Worm (Caenorhabditis elegans): ENCODE measurements around the gene arrd-7.

Gene arrd-7

ce11 chrII:12058298-12058697, 4.1 kb downstream of the arrd-7 start:
- TF ChIP-seq nhr-2 (tag; optimal IDR thresholded peaks at IDR 0.05) (no peak), lsy-2 (tag; optimal IDR thresholded peaks at IDR 0.05) (no peak), ceh-39 (tag; optimal IDR thresholded peaks at IDR 0.05) (no peak), hlh-1 (tag; optimal IDR thresholded peaks at IDR 0.05) (no peak), mep-1 (tag; optimal IDR thresholded peaks at IDR 0.05) (no peak), unc-39 (tag; optimal IDR thresholded peaks at IDR 0.05) (no peak), cnd-1 (tag; optimal IDR thresholded peaks at IDR 0.05) (no peak), sem-2 (GFP tag; optimal IDR thresholded peaks at IDR 0.05) (no peak), ceh-43 (GFP tag; optimal IDR thresholded peaks at IDR 0.05) (no peak), pha-4 (tag; optimal IDR thresholded peaks at IDR 0.05) (no peak), unc-62 (GFP tag; optimal IDR thresholded peaks at IDR 0.05) (no peak), elt-3 (tag; optimal IDR thresholded peaks at IDR 0.05) (no peak), mls-2 (tag; optimal IDR thresholded peaks at IDR 0.05) (no peak), nhr-237 (tag; optimal IDR thresholded peaks at IDR 0.05) (no peak), mab-5 (tag; optimal IDR thresholded peaks at IDR 0.05) (no peak), M03D4.4 (tag; optimal IDR thresholded peaks at IDR 0.05) (no peak), ces-1 (GFP tag; optimal IDR thresholded peaks at IDR 0.05) (no peak)

DNA sequence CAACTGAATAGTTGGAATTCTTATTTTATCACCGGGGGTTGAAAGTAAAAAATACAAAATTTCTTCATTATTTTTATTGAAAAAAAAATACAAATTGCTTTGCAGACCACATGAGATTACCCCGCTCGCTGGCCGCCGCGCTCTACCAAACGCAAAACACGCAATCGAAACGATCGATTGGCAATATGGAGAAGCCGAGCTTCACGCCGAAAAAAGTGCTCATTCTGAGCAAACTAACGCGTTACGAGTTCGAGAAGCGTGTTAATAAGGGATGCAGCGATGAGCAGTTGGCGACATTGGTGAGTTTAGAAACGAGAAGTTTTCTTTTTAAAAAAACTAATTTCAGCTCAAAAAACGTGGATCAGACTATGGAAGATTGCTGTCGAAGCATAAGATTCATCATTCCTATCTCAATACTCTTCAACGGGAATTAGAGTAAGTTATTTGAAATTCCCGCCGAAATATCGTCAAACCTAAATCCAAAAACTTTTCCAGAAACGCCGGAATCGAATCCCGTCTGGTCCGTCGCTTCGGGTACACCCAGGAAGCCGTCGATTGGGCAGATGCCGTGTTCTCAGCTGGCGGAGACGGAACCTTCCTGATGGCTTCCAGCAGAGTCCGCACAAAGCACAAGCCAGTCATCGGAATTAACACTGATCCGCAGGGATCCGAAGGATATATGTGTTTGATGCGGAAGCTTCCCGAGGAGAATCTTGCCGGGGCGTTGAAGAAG, 6.8 kb downstream of the arrd-7 start:
- TF ChIP-seq lin-13 (tag; optimal IDR thresholded peaks at IDR 0.05), result no peak
- no peak for TF ChIP-seq sptf-1 (tag; optimal IDR thresholded peaks at IDR 0.05)
- no peak for TF ChIP-seq nhr-12 (tag; optimal IDR thresholded peaks at IDR 0.05)
- TF ChIP-seq ceh-39 (tag; optimal IDR thresholded peaks at IDR 0.05), result no peak
- no peak for TF ChIP-seq nhr-76 (tag; optimal IDR thresholded peaks at IDR 0.05)
- no peak for TF ChIP-seq cnd-1 (tag; optimal IDR thresholded peaks at IDR 0.05)
- TF ChIP-seq nhr-237 (tag; optimal IDR thresholded peaks at IDR 0.05), result no peak

DNA sequence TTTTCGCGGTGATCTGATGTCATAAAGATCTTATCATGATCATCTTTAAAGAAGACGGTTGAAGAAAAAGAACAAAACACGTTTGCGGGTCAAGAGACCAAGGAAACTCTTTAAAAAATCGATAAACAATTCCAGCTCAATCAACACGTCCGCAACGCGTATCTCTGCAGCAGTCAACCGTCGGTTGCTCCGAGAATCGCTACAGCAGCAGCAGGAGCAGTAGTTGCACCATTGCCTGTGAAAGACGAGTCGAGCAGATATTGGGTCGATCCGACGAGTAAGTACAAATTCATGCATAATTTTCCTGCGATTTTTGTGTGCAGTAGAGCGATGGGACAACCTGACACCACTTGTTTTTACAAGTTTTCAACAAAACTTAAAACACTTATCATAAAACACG, 7.9 kb downstream of the arrd-7 start:
- TF ChIP-seq ceh-43 (GFP tag; optimal IDR thresholded peaks at IDR 0.05), result no peak

- TF ChIP-seq unc-120 (tag; optimal IDR thresholded peaks at IDR 0.05; ENCODE audit: poor library complexity, severe bottlenecking), result no peak
- no peak for TF ChIP-seq unc-62 (GFP tag; optimal IDR thresholded peaks at IDR 0.05)
- TF ChIP-seq snpc-4 (tag; optimal IDR thresholded peaks at IDR 0.05), result no peak
- TF ChIP-seq ces-1 (GFP tag; optimal IDR thresholded peaks at IDR 0.05), result no peak
- no peak for TF ChIP-seq mls-2 (tag; optimal IDR thresholded peaks at IDR 0.05)
- no peak for TF ChIP-seq zip-8 (tag; optimal IDR thresholded peaks at IDR 0.05)
- TF ChIP-seq hlh-1 (tag; optimal IDR thresholded peaks at IDR 0.05), result no peak
- TF ChIP-seq ceh-43 (GFP tag; optimal IDR thresholded peaks at IDR 0.05), result no peak
- no peak for TF ChIP-seq elt-1 (tag; optimal IDR thresholded peaks at IDR 0.05; ENCODE audit: borderline replicate concordance, insufficient read depth)
- TF ChIP-seq M03D4.4 (tag; optimal IDR thresholded peaks at IDR 0.05), result no peak
- no peak for TF ChIP-seq sptf-1 (tag; optimal IDR thresholded peaks at IDR 0.05)
- TF ChIP-seq pha-4 (tag; optimal IDR thresholded peaks at IDR 0.05), result no peak
- no peak for TF ChIP-seq tbx-8 (GFP tag; optimal IDR thresholded peaks at IDR 0.05)
- TF ChIP-seq nhr-12 (tag; optimal IDR thresholded peaks at IDR 0.05), result no peak
- TF ChIP-seq ceh-39 (tag; optimal IDR thresholded peaks at IDR 0.05), result no peak
- no peak for TF ChIP-seq bed-3 (GFP tag; optimal IDR thresholded peaks at IDR 0.05)
- no peak for TF ChIP-seq unc-39 (tag; optimal IDR thresholded peaks at IDR 0.05)
Measured at ce11 chrII:12054150-12054549, 8.3 kb downstream of the arrd-7 start.

DNA sequence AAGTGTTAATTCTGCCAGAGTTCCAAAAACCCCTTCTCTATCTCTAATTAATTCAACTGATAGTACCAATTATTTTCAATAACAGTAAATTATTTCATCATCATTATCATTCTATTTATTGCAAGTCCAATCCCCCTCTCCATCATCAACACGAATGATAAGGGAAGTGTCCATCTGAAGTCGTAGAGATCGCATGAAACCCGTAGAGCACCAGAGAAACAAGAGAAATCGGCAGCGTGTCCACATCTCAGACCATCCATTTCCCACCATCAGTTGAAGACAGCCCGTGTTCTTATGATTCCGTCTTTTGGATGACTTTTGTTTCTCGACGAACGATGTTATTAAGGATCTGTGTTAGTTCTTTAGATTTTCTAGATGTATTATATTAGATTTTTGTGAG, 8.9 kb downstream of the arrd-7 start:
- TF ChIP-seq ham-2 (GFP tag; optimal IDR thresholded peaks at IDR 0.05), result no peak
- peak; percentile 74 for TF ChIP-seq elt-3 (tag; optimal IDR thresholded peaks at IDR 0.05)

ce11 chrII:12052924-12053323, 9.5 kb downstream of the arrd-7 start:
- no peak for TF ChIP-seq bed-3 (GFP tag; optimal IDR thresholded peaks at IDR 0.05)
- no peak for TF ChIP-seq unc-120 (tag; optimal IDR thresholded peaks at IDR 0.05; ENCODE audit: poor library complexity, severe bottlenecking)
- no peak for TF ChIP-seq sptf-1 (tag; optimal IDR thresholded peaks at IDR 0.05)
- no peak for TF ChIP-seq mls-2 (tag; optimal IDR thresholded peaks at IDR 0.05)
- no peak for TF ChIP-seq nhr-28 (tag; optimal IDR thresholded peaks at IDR 0.05)
- no peak for TF ChIP-seq mep-1 (tag; optimal IDR thresholded peaks at IDR 0.05)
- TF ChIP-seq blmp-1 (tag; optimal IDR thresholded peaks at IDR 0.05), result no peak
- TF ChIP-seq lsy-2 (tag; optimal IDR thresholded peaks at IDR 0.05), result no peak
- no peak for TF ChIP-seq snpc-4 (tag; optimal IDR thresholded peaks at IDR 0.05)
- TF ChIP-seq pha-4 (tag; optimal IDR thresholded peaks at IDR 0.05), result no peak
- TF ChIP-seq sem-2 (GFP tag; optimal IDR thresholded peaks at IDR 0.05), result no peak
- no peak for TF ChIP-seq elt-3 (tag; optimal IDR thresholded peaks at IDR 0.05)
- no peak for TF ChIP-seq ceh-83 (GFP tag; optimal IDR thresholded peaks at IDR 0.05)
- TF ChIP-seq unc-39 (tag; optimal IDR thresholded peaks at IDR 0.05), result no peak

All from whole organism, mixed stage, embryonic.